Fruit fly (Drosophila melanogaster) whole organism, pupa: ENCODE measurements around the gene Or82a.

Experiments
- CG10348 ChIP-seq: fragments of 200-800 bp; sonication (Bioruptor generic); IDR thresholded peaks from 2 replicates; pipeline ENCODE4 v1.3.6; 2022; ENCODE audit warnings: missing biosample characterization, missing genetic modification characterization
- CG13204 ChIP-seq: fragments of 200-800 bp; sonication (Bioruptor generic); optimal IDR thresholded peaks from 2 replicates; lab custom pipeline; 2018; ENCODE audit warnings: missing biosample characterization, mild to moderate bottlenecking, missing genetic modification characterization, moderate library complexity
- CG14655 ChIP-seq: fragments of 200-800 bp; sonication (Bioruptor generic); optimal IDR thresholded peaks from 3 replicates; lab custom pipeline; 2017; ENCODE audit warnings: mild to moderate bottlenecking, missing biosample characterization, missing genetic modification reagents, missing genetic modification characterization
- CG8301 ChIP-seq: fragments of 200-800 bp; sonication (Bioruptor generic); optimal IDR thresholded peaks from 2 replicates; lab custom pipeline; 2018; ENCODE audit warnings: missing biosample characterization, mild to moderate bottlenecking, missing genetic modification characterization
- D1 ChIP-seq: fragments of 200-800 bp; sonication (Bioruptor generic); optimal IDR thresholded peaks from 2 replicates; lab custom pipeline; 2018; ENCODE audit warnings: missing biosample characterization, mild to moderate bottlenecking, missing genetic modification characterization, moderate library complexity
- EcR ChIP-seq: fragments of 200-800 bp; sonication (Bioruptor generic); optimal IDR thresholded peaks from 3 replicates; lab custom pipeline; 2019; ENCODE audit warnings: missing biosample characterization, missing genetic modification characterization, mild to moderate bottlenecking, moderate library complexity, missing genetic modification reagents
- Pif1A ChIP-seq: fragments of 200-800 bp; sonication (Bioruptor generic); optimal IDR thresholded peaks from 3 replicates; lab custom pipeline; 2016; ENCODE audit warnings: missing biosample characterization, missing genetic modification characterization
- Pif1B ChIP-seq: fragments of 200-800 bp; sonication (Bioruptor generic); optimal IDR thresholded peaks from 3 replicates; lab custom pipeline; 2016; ENCODE audit warnings: missing biosample characterization, missing genetic modification characterization
- fd96Ca ChIP-seq: fragments of 200-800 bp; sonication (Bioruptor generic); IDR thresholded peaks from 3 replicates; pipeline ENCODE4 v1.3.6; 2022; ENCODE audit warnings: missing biosample characterization, missing genetic modification characterization
- gl ChIP-seq: fragments of 200-800 bp; sonication (Bioruptor generic); optimal IDR thresholded peaks from 2 replicates; lab custom pipeline; 2018; ENCODE audit warnings: missing biosample characterization, mild to moderate bottlenecking, missing genetic modification characterization
- rn ChIP-seq: fragments of 200-800 bp; sonication (Bioruptor generic); IDR thresholded peaks from 2 replicates; pipeline ENCODE4 v1.3.6; 2022; ENCODE audit warnings: missing biosample characterization, missing genetic modification characterization

DNA sequence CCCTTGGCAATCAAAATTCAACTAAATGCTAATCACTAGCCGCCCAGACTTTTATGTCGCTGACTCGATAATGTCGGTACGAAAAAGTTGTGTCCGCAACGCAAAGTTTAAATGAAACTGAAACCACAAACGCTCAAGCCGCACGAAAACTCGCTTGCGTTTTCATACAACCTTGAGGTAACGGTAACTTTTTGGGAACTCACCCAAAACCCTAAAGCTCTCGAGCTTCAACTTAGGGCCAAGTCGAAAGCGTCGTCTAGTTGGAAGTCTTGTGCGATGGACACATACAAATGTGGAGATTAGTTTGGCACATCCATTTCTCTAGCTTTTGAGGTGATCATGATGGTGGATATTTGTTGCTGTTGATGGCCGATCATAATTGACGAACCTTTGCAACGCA is 6.8 kb upstream of the Or82a start:
- TF ChIP-seq rn (GFP tag; lab: Robert Waterston, UW) (no peak), Pif1B (no peak), EcR (GFP tag; lab: Kevin White, UChicago) (no peak), D1 (tag; lab: Kevin White, UChicago) (no peak), CG10348 (GFP tag; lab: Robert Waterston, UW) (no peak), CG13204 (GFP tag; lab: Kevin White, UChicago) (no peak), Pif1A (GFP tag; lab: Kevin White, UChicago) (no peak), CG14655 (GFP tag; lab: Kevin White, UChicago) (no peak), gl (tag; lab: Kevin White, UChicago) (no peak), CG8301 (tag; lab: Kevin White, UChicago) (no peak), fd96Ca (GFP tag; lab: Robert Waterston, UW) (no peak)
